Worm (Caenorhabditis elegans): Measurements from ENCODE around the gene cpr-2.
"Not testable (repeated sequence)": the region's sequence is repeated elsewhere in the genome, so short reads cannot be mapped to it uniquely, and the experiment has no call there.

cpr-2 gene

ce11 chrV:16517619-16518018 is 16.3 kb downstream of the cpr-2 start, which contains the start of gene F36D3.4:
TSS of gene F36D3.4 (minus strand) at chrV:16517719.
- TF ChIP-seq ham-2 (GFP tag; optimal IDR thresholded peaks at IDR 0.05) = no peak
- TF ChIP-seq unc-120 (tag; optimal IDR thresholded peaks at IDR 0.05; ENCODE audit: poor library complexity, severe bottlenecking) = no peak
- no peak for TF ChIP-seq ceh-83 (GFP tag; optimal IDR thresholded peaks at IDR 0.05)
- TF ChIP-seq cnd-1 (tag; optimal IDR thresholded peaks at IDR 0.05) = no peak
- no peak for TF ChIP-seq nhr-2 (tag; optimal IDR thresholded peaks at IDR 0.05)
- TF ChIP-seq mls-2 (tag; optimal IDR thresholded peaks at IDR 0.05) = no peak
- TF ChIP-seq lin-32 (GFP tag; optimal IDR thresholded peaks at IDR 0.05) = no peak
- TF ChIP-seq unc-39 (tag; optimal IDR thresholded peaks at IDR 0.05) = no peak
- TF ChIP-seq ceh-43 (GFP tag; optimal IDR thresholded peaks at IDR 0.05) = no peak
- no peak for TF ChIP-seq ceh-39 (tag; optimal IDR thresholded peaks at IDR 0.05)
- TF ChIP-seq mab-5 (tag; optimal IDR thresholded peaks at IDR 0.05) = no peak
- no peak for TF ChIP-seq nhr-12 (tag; optimal IDR thresholded peaks at IDR 0.05)

ce11 chrV:16515140-16515539 is 18.8 kb downstream of the cpr-2 start, which contains the start of gene F36D3.5:
TSS of gene F36D3.5 (minus strand) at chrV:16515240.
- TF ChIP-seq mab-5, ztf-11, unc-39 (tag; optimal IDR thresholded peaks at IDR 0.05): not testable (repeated sequence)

- TF ChIP-seq nhr-237 (tag; optimal IDR thresholded peaks at IDR 0.05) = no peak
These were observed 25.2 kb downstream of the cpr-2 start, which contains the start of gene srr-3 for ce11 chrV:16508667-16509066. TSS of gene srr-3 (minus strand) at chrV:16508767.

- TF ChIP-seq tbx-8 (GFP tag; optimal IDR thresholded peaks at IDR 0.05) = no peak
- no peak for TF ChIP-seq flh-1 (GFP tag; optimal IDR thresholded peaks at IDR 0.05)
- no peak for TF ChIP-seq bed-3 (GFP tag; optimal IDR thresholded peaks at IDR 0.05)
- TF ChIP-seq unc-120 (tag; optimal IDR thresholded peaks at IDR 0.05; ENCODE audit: poor library complexity, severe bottlenecking) = no peak
- no peak for TF ChIP-seq lin-13 (tag; optimal IDR thresholded peaks at IDR 0.05)
- no peak for TF ChIP-seq nhr-76 (tag; optimal IDR thresholded peaks at IDR 0.05)
- TF ChIP-seq M03D4.4 (tag; optimal IDR thresholded peaks at IDR 0.05) = no peak
- TF ChIP-seq lsy-2 (tag; optimal IDR thresholded peaks at IDR 0.05) = no peak
These were observed 27.2 kb downstream of the cpr-2 start for ce11 chrV:16506650-16507049.

ce11 chrV:16505828-16506227 is 28.1 kb downstream of the cpr-2 start, which contains the start of gene nhr-54:
TSS of gene nhr-54 (minus strand) at chrV:16505928.
- TF ChIP-seq pha-4 (tag; optimal IDR thresholded peaks at IDR 0.05) = no peak
- TF ChIP-seq hlh-1 (tag; optimal IDR thresholded peaks at IDR 0.05) = no peak
- TF ChIP-seq nhr-28 (tag; optimal IDR thresholded peaks at IDR 0.05) = no peak
- TF ChIP-seq ceh-39 (tag; optimal IDR thresholded peaks at IDR 0.05) = no peak
- TF ChIP-seq elt-1 (tag; optimal IDR thresholded peaks at IDR 0.05; ENCODE audit: borderline replicate concordance, insufficient read depth) = no peak
- TF ChIP-seq mep-1 (tag; optimal IDR thresholded peaks at IDR 0.05) = no peak
- TF ChIP-seq flh-1 (GFP tag; optimal IDR thresholded peaks at IDR 0.05) = no peak
- no peak for TF ChIP-seq sem-2 (GFP tag; optimal IDR thresholded peaks at IDR 0.05)
- TF ChIP-seq nhr-2 (tag; optimal IDR thresholded peaks at IDR 0.05) = no peak
- no peak for TF ChIP-seq sptf-1 (tag; optimal IDR thresholded peaks at IDR 0.05)
- no peak for TF ChIP-seq ztf-11 (tag; optimal IDR thresholded peaks at IDR 0.05)
- TF ChIP-seq tbx-8 (GFP tag; optimal IDR thresholded peaks at IDR 0.05) = no peak
- TF ChIP-seq unc-39 (tag; optimal IDR thresholded peaks at IDR 0.05) = no peak
- no peak for TF ChIP-seq cnd-1 (tag; optimal IDR thresholded peaks at IDR 0.05)
- TF ChIP-seq ceh-83 (GFP tag; optimal IDR thresholded peaks at IDR 0.05) = no peak

- TF ChIP-seq nhr-28 (tag; optimal IDR thresholded peaks at IDR 0.05) (no peak), sptf-1 (tag; optimal IDR thresholded peaks at IDR 0.05) (no peak), nhr-237 (tag; optimal IDR thresholded peaks at IDR 0.05) (no peak), ztf-11 (tag; optimal IDR thresholded peaks at IDR 0.05) (no peak), pha-4 (tag; optimal IDR thresholded peaks at IDR 0.05) (no peak), lsy-2 (tag; optimal IDR thresholded peaks at IDR 0.05) (no peak), mls-2 (tag; optimal IDR thresholded peaks at IDR 0.05) (no peak), lin-13 (tag; optimal IDR thresholded peaks at IDR 0.05) (no peak), flh-1 (GFP tag; optimal IDR thresholded peaks at IDR 0.05) (no peak)
These were observed 30.7 kb downstream of the cpr-2 start, which contains the start of gene F36D3.14 for ce11 chrV:16503164-16503563. TSS of gene F36D3.14 (minus strand) at chrV:16503264.
